Worm (Caenorhabditis elegans): ENCODE results near the gene Y41E3.18.

ce11 chrIV:15013517-15014085 is 52.0 kb downstream of the Y41E3.18 start, which contains the start of gene Y41E3.7:
- no peak for TF ChIP-seq mel-28 (tag; optimal IDR thresholded peaks at IDR 0.05; ENCODE audit: borderline replicate concordance)
- TF ChIP-seq ets-4 (GFP tag; optimal IDR thresholded peaks at IDR 0.05), result no peak
- TF ChIP-seq mxl-1 (tag; optimal IDR thresholded peaks at IDR 0.05), result no peak
- no peak for TF ChIP-seq gei-17 (GFP tag; optimal IDR thresholded peaks at IDR 0.05)
- no peak for TF ChIP-seq K11D2.4 (GFP tag; IDR thresholded peaks at IDR 0.05)

Measured in whole organism, young adult.